Worm (Caenorhabditis elegans) whole organism, L4/young adult: ENCODE results near the gene F49F1.4.

Experiments used
- W03F9.2 ChIP-seq: fragments of 150-350 bp; optimal IDR thresholded peaks from 2 replicates; lab custom pipeline; 2014; ENCODE audit warnings: missing biosample characterization, missing genetic modification characterization
- him-1 ChIP-seq: sonication (generic microtip); optimal IDR thresholded peaks from 2 replicates; lab custom pipeline; 2016; ENCODE audit warnings: missing genotype, missing genetic modification reagents, missing genetic modification characterization, missing compliant biosample characterization

DNA sequence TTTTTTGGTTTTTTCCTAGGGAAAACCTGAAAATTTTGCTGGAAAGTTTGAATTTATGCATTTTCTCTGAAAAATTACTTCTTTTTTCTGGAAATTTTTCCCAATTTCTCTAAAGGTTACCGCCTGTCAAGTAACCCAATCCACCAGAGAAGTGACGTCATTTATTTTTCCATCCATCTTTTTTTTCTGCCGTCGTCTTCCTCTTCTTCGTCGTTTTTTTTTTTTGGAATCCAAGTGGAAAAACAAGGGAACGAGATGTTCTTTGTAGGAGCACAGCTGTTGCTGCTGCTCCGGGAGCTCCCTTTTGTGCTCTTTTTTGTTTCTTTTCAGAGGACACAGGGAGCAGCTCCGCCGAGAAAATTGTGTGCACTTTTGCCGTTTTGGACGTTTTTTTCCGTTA lies 21.2 kb downstream of the F49F1.4 start:
- TF ChIP-seq him-1 (tag; lab: Kevin White, UChicago) (no peak), W03F9.2 (tag; lab: Kevin White, UChicago) (no peak)
